Fruit fly (Drosophila melanogaster) S2 (cell line): ENCODE measurements around the gene retm.

Experiments used
- CG8478 ChIP-seq: fragments of >200 bp; optimal IDR thresholded peaks from 2 replicates; lab custom pipeline; 2018
- CTCF ChIP-seq, 2 experiments: fragments of >200 bp; optimal IDR thresholded peaks; 2 replicates each; lab custom pipeline; 2018

DNA sequence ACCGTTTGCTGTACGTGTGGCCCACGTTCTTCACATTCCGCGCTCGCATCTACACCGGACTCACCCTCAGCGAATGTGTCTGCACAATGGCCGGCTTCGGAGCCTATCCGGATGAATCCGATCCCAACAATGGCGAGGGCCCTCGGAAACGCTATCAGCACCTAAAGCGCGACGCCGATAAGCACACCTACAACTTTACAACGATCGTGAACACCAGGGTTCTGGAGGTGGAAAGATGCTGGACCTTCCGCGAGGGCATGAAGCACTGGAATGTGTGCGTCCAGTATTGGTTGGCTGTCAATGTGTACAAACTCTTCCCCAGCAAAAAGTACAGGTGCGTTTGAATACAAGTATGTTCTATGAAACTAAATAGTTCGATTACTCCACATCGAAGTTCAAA lies 1.9 kb upstream of the retm start:
- TF ChIP-seq CTCF (optimal IDR thresholded peaks at IDR 0.05; lab: Kevin White, UChicago) (no peak), CG8478 (lab: Kevin White, UChicago) (no peak)
